Worm (Caenorhabditis elegans): Measurements from ENCODE around the gene C35B1.9.
"Not testable (repeated sequence)": the region's sequence is repeated elsewhere in the genome, so short reads cannot be mapped to it uniquely, and the experiment has no call there.

C35B1.9 gene

DNA sequence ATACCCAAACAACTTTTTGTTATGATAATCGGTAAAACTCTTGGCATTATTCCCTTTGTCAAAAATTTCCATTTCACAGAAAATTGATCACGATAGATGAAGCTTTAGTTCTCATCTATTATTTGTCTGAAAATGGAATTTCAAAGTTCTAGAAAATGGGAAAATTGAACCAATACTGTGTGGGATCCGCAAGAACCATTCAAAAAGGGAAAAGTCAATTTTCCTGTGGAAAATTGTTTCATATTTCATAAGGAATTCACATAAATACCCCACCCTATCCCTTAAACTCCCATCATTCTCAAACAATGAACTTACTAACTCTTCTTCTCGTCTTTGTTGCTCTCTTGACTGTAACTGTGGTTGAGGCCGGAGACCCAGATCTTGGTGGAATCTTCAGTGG lies at the start of gene C35B1.9, which contains the start of gene C35B1.3:
Gene C35B1.9, minus strand, starts transcription at position 101 of the 400 bp plus-strand sequence.
Gene C35B1.3, plus strand, starts transcription at position 306 of the 400 bp plus-strand sequence.
- TF ChIP-seq aly-1 (tag; optimal IDR thresholded peaks at IDR 0.05) = no peak

DNA sequence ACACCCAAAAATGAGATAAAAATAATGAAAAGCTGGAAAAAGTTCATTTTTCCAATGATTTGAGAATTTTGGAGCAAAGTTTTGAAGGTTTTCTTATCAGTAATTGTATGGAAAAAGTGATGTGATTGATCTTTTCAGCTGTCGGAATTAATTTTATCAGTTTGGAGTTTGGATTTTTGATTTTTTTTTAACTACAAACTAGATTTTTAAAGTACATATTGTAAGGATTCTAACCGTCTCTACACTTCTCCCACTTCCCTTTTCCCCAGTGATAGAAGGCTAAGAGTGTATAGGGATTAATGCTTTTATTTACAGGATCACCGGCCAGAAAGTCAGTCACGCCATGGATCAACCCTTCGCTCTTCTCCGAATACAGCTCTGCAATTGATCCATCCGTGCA lies 44.9 kb upstream of the C35B1.9 start, which contains the start of gene F49F1.7:
Gene F49F1.7, minus strand, starts transcription at position 101 of the 400 bp plus-strand sequence.
- TF ChIP-seq hmg-4 (GFP tag; optimal IDR thresholded peaks at IDR 0.05); tbx-11 (GFP tag; IDR thresholded peaks at IDR 0.05); scrt-1 (GFP tag; IDR thresholded peaks at IDR 0.05): not testable (repeated sequence)

DNA sequence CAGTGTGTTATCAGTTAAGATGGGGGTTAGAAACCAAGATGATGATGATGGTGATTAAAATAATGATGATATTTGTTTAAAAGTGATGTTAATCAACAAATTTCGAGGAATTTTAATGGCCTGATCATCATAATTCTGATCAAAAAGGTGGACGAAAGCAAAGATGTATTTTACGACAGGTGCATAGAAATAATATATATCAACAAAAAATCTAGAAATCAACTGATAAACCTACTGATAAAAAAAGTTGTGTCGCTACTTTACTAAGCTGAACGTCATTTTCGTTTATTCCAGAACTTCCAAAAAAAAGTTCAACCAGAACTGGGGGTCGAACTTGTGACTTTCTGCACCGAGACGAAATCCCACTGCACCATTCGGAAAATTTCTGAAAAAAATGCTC lies 42.3 kb upstream of the C35B1.9 start, which contains the start of gene mul-1:
Gene mul-1, minus strand, starts transcription at position 84 of the 400 bp plus-strand sequence.
- no peak for TF ChIP-seq hnd-1 (tag; optimal IDR thresholded peaks at IDR 0.05)
- no peak for TF ChIP-seq ets-7 (tag; optimal IDR thresholded peaks at IDR 0.05)
- no peak for TF ChIP-seq tbx-37 (GFP tag; conservative IDR thresholded peaks at IDR 0.05)
- no peak for TF ChIP-seq F13C5.2 (tag; optimal IDR thresholded peaks at IDR 0.05)
- no peak for TF ChIP-seq sea-1 (GFP tag; conservative IDR thresholded peaks at IDR 0.05)
- no peak for TF ChIP-seq tbx-11 (GFP tag; IDR thresholded peaks at IDR 0.05)
- no peak for TF ChIP-seq hmbx-1 (tag; optimal IDR thresholded peaks at IDR 0.05)
- TF ChIP-seq scrt-1 (GFP tag; IDR thresholded peaks at IDR 0.05) = no peak
- TF ChIP-seq hmg-4 (GFP tag; optimal IDR thresholded peaks at IDR 0.05) = no peak
- no peak for TF ChIP-seq aly-1 (tag; optimal IDR thresholded peaks at IDR 0.05)
- no peak for TF ChIP-seq ama-1 (optimal IDR thresholded peaks at IDR 0.05)
- TF ChIP-seq ceh-13 (GFP tag; optimal IDR thresholded peaks at IDR 0.05) = no peak
- no peak for TF ChIP-seq B0310.2 (tag; optimal IDR thresholded peaks at IDR 0.05)
- TF ChIP-seq pes-1 (GFP tag; IDR thresholded peaks at IDR 0.05) = no peak
- TF ChIP-seq ceh-36 (tag; optimal IDR thresholded peaks at IDR 0.05) = no peak
- no peak for TF ChIP-seq tra-4 (tag; optimal IDR thresholded peaks at IDR 0.05)
- TF ChIP-seq flt-1 (GFP tag; IDR thresholded peaks at IDR 0.05) = no peak

DNA sequence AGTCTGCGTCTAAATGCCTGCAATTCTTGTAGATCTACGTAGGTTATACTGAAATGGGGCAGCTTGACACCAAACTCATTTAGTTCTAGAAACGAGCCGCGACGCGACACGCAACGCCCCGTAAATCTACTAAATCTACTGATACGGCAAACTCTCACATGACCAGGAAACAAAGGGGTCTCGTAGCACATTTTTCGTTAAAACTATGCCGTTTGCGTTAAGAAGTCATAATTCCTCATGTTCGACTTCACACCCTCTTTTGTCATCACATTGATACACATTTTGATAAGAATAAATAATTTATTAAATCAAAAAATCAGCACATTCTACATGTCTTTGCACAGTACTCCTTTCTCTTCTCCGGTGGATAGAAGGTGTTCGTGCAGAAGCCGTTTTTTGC lies 40.3 kb upstream of the C35B1.9 start:
- TF ChIP-seq tra-4 (tag; optimal IDR thresholded peaks at IDR 0.05) (no peak), flt-1 (GFP tag; IDR thresholded peaks at IDR 0.05) (no peak), ets-7 (tag; optimal IDR thresholded peaks at IDR 0.05) (no peak), sea-1 (GFP tag; conservative IDR thresholded peaks at IDR 0.05) (no peak), aly-1 (tag; optimal IDR thresholded peaks at IDR 0.05) (no peak), tbx-11 (GFP tag; IDR thresholded peaks at IDR 0.05) (no peak), pes-1 (GFP tag; IDR thresholded peaks at IDR 0.05) (no peak), ama-1 (optimal IDR thresholded peaks at IDR 0.05) (no peak), ceh-36 (tag; optimal IDR thresholded peaks at IDR 0.05) (no peak), ceh-13 (GFP tag; optimal IDR thresholded peaks at IDR 0.05) (no peak), tbx-37 (GFP tag; conservative IDR thresholded peaks at IDR 0.05) (no peak)

DNA sequence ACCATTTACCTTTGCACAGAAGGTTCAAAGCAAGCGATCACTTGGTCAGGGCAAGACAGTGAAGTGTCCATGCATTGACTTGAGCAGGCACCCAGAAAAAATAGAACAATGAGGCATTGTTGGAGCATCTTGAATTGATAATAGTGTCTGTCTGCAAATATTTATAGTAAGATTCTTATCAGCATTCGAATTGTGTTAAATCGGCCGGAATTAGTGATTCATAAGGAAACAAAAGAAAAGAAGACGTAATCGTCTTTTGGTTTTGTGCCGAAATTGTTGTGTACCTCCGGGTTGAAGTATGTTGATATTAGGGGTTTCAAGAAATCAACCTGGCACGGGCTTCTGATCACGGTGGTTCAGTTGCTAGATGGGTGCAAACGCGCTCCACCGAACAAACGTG lies 39.5 kb upstream of the C35B1.9 start, which contains the start of gene F49F1.5:
Gene F49F1.5, minus strand, starts transcription at position 153 of the 400 bp plus-strand sequence.
- TF ChIP-seq tra-4 (tag; optimal IDR thresholded peaks at IDR 0.05) (no peak), aly-1 (tag; optimal IDR thresholded peaks at IDR 0.05) (no peak), B0310.2 (tag; optimal IDR thresholded peaks at IDR 0.05) (no peak), scrt-1 (GFP tag; IDR thresholded peaks at IDR 0.05) (no peak), ceh-36 (tag; optimal IDR thresholded peaks at IDR 0.05) (no peak), ets-7 (tag; optimal IDR thresholded peaks at IDR 0.05) (no peak), tbx-37 (GFP tag; conservative IDR thresholded peaks at IDR 0.05) (no peak), sea-1 (GFP tag; conservative IDR thresholded peaks at IDR 0.05) (no peak), F13C5.2 (tag; optimal IDR thresholded peaks at IDR 0.05) (no peak), flt-1 (GFP tag; IDR thresholded peaks at IDR 0.05) (no peak), hmg-4 (GFP tag; optimal IDR thresholded peaks at IDR 0.05) (no peak), ceh-13 (GFP tag; optimal IDR thresholded peaks at IDR 0.05) (no peak), pes-1 (GFP tag; IDR thresholded peaks at IDR 0.05) (no peak), hmbx-1 (tag; optimal IDR thresholded peaks at IDR 0.05) (no peak), hnd-1 (tag; optimal IDR thresholded peaks at IDR 0.05) (no peak), ama-1 (optimal IDR thresholded peaks at IDR 0.05) (no peak), tbx-11 (GFP tag; IDR thresholded peaks at IDR 0.05) (no peak)

DNA sequence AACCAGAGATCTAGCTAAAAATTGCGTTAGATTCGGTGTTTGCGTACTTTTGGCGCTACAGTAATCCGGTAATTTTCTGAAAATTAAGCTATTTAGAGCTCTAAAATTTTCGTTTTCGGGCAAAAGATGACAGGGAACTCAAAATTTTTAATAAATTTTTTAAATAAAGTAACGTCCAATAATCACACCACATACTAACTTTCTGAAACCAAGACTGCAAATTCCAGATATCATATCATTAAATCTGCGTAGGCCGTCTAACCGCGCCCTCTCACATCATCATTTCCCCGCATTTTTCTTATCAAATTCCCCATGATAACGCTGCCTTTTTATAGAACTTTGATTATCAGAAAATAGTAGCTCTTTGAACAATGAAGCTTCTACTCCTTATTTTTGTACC lies 36.7 kb upstream of the C35B1.9 start, which contains the start of gene drd-50:
Gene drd-50, plus strand, starts transcription at position 301 of the 400 bp plus-strand sequence.
- TF ChIP-seq ceh-36 (tag; optimal IDR thresholded peaks at IDR 0.05) (no peak), hnd-1 (tag; optimal IDR thresholded peaks at IDR 0.05) (no peak), tbx-11 (GFP tag; IDR thresholded peaks at IDR 0.05) (no peak)

DNA sequence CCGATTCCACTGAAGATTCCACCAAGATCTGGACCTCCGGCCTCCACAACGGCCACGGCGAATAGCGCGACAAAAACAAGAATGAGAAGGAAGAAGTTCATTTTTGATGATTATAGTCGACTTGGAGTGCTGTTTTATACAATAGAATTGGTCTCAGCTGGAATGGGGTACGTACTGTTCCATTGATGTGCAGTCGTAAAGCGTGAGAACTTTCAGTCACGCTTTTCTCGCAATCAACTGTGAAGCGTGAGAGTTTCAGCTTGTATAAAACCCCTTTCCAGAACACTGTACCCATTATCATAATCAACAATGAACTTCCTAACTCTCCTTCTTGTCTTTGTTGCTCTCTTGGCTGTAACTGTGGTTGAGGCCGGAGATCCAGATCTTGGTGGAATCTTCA lies 34.9 kb upstream of the C35B1.9 start, which contains the start of the genes F49F1.4 and F49F1.2:
Gene F49F1.4, minus strand, starts transcription at position 101 of the 400 bp plus-strand sequence.
Gene F49F1.2, plus strand, starts transcription at position 310 of the 400 bp plus-strand sequence.
- TF ChIP-seq sea-1 (GFP tag; conservative IDR thresholded peaks at IDR 0.05) (no peak), ceh-36 (tag; optimal IDR thresholded peaks at IDR 0.05) (no peak), hnd-1 (tag; optimal IDR thresholded peaks at IDR 0.05) (no peak), hmbx-1 (tag; optimal IDR thresholded peaks at IDR 0.05) (no peak), flt-1 (GFP tag; IDR thresholded peaks at IDR 0.05) (no peak), tbx-11 (GFP tag; IDR thresholded peaks at IDR 0.05) (no peak), F13C5.2 (tag; optimal IDR thresholded peaks at IDR 0.05) (no peak)

DNA sequence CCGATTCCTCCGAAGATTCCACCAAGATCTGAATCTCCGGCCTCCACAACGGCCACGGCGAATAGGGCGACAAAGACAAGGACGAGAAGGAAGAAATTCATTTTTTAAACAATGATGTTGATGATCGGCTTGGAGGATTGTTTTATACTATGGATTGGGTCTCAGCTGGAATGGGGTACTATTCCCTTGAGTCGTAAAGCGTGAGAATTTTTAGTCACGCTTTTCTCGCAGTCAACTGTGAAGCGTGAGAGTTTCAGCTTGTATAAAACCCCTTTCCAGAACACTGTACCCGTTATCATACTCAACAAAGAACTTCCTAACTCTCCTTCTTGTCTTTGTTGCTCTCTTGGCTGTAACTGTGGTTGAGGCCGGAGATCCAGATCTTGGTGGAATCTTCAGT lies 33.8 kb upstream of the C35B1.9 start, which contains the start of gene F49F1.15:
Gene F49F1.15, minus strand, starts transcription at position 101 of the 400 bp plus-strand sequence.
- TF ChIP-seq ets-7 (tag; optimal IDR thresholded peaks at IDR 0.05) = no peak
- TF ChIP-seq aly-1 (tag; optimal IDR thresholded peaks at IDR 0.05) = no peak
- no peak for TF ChIP-seq ama-1 (optimal IDR thresholded peaks at IDR 0.05)
- TF ChIP-seq ceh-36 (tag; optimal IDR thresholded peaks at IDR 0.05) = no peak
- TF ChIP-seq hmg-4 (GFP tag; optimal IDR thresholded peaks at IDR 0.05) = no peak
- TF ChIP-seq pes-1 (GFP tag; IDR thresholded peaks at IDR 0.05) = no peak
- TF ChIP-seq scrt-1 (GFP tag; IDR thresholded peaks at IDR 0.05) = no peak
- TF ChIP-seq F13C5.2 (tag; optimal IDR thresholded peaks at IDR 0.05) = no peak
- no peak for TF ChIP-seq ceh-13 (GFP tag; optimal IDR thresholded peaks at IDR 0.05)
- no peak for TF ChIP-seq hmbx-1 (tag; optimal IDR thresholded peaks at IDR 0.05)
- TF ChIP-seq flt-1 (GFP tag; IDR thresholded peaks at IDR 0.05) = no peak
- TF ChIP-seq tra-4 (tag; optimal IDR thresholded peaks at IDR 0.05) = no peak
- no peak for TF ChIP-seq tbx-11 (GFP tag; IDR thresholded peaks at IDR 0.05)
- no peak for TF ChIP-seq B0310.2 (tag; optimal IDR thresholded peaks at IDR 0.05)
- no peak for TF ChIP-seq tbx-37 (GFP tag; conservative IDR thresholded peaks at IDR 0.05)
- no peak for TF ChIP-seq hnd-1 (tag; optimal IDR thresholded peaks at IDR 0.05)
- TF ChIP-seq sea-1 (GFP tag; conservative IDR thresholded peaks at IDR 0.05) = no peak

Data from whole organism, early embryonic.